Worm (Caenorhabditis elegans) whole organism, L1 larva: ENCODE results near the gene Y53C12A.3.

ENCODE experiments used
- C04F5.9 ChIP-seq: sonication (generic microtip); optimal IDR thresholded peaks from 2 replicates; lab custom pipeline; 2016; ENCODE audit warnings: missing genetic modification characterization, missing compliant biosample characterization
- C34B4.2 ChIP-seq: sonication (generic microtip); optimal IDR thresholded peaks from 2 replicates; lab custom pipeline; 2017; ENCODE audit warnings: mild to moderate bottlenecking, missing genetic modification characterization, missing compliant biosample characterization
- F16B12.6 ChIP-seq: fragments of 150-350 bp; optimal IDR thresholded peaks from 2 replicates; lab custom pipeline; 2014; ENCODE audit warnings: missing biosample characterization, missing genetic modification characterization
- Y116A8C.19 ChIP-seq: sonication (generic microtip); optimal IDR thresholded peaks from 2 replicates; lab custom pipeline; 2016; ENCODE audit warnings: missing compliant biosample characterization, missing genetic modification characterization, borderline replicate concordance
- alr-1 ChIP-seq: fragments of 200-800 bp; sonication (Bioruptor generic); optimal IDR thresholded peaks from 2 replicates; lab custom pipeline; 2018; ENCODE audit warnings: borderline replicate concordance, mild to moderate bottlenecking, missing genetic modification characterization, missing compliant biosample characterization
- ama-1 ChIP-seq: fragments of 150-350 bp; optimal IDR thresholded peaks from 2 replicates; lab custom pipeline; 2014
- blmp-1 ChIP-seq: fragments of 150-350 bp; optimal IDR thresholded peaks from 2 replicates; lab custom pipeline; 2014; ENCODE audit warnings: missing biosample characterization, missing genetic modification characterization
- ceh-63 ChIP-seq: fragments of 200-800 bp; sonication (Bioruptor generic); optimal IDR thresholded peaks from 2 replicates; lab custom pipeline; 2018; ENCODE audit warnings: mild to moderate bottlenecking, missing genetic modification characterization, missing compliant biosample characterization
- ceh-88 ChIP-seq: fragments of 200-800 bp; sonication (Bioruptor generic); IDR thresholded peaks from 2 replicates; pipeline ENCODE4 v1.3.6; 2022; ENCODE audit warnings: missing genetic modification characterization, missing compliant biosample characterization
- ces-1 ChIP-seq: fragments of 150-350 bp; optimal IDR thresholded peaks from 2 replicates; lab custom pipeline; 2014; ENCODE audit warnings: missing biosample characterization, missing genetic modification reagents, missing genetic modification characterization
- dpl-1 ChIP-seq, 3 experiments: fragments of 150-350 bp in 2 of 3; sonication (generic microtip) in 1 of 3; optimal IDR thresholded peaks; 2 replicates each; lab custom pipeline; 2014 to 2017; ENCODE audit warnings: missing biosample characterization in 3 of 3, missing genetic modification characterization in 3 of 3, missing genetic modification reagents in 3 of 3
- efl-1 ChIP-seq, 4 experiments: fragments of 150-350 bp; optimal IDR thresholded peaks in 3 of 4; peaks in 1 of 4; 1 replicate in 1 of 4; 2 replicates in 3 of 4; lab custom pipeline; 2014; ENCODE audit warnings: missing biosample characterization in 2 of 4, missing genetic modification characterization in 2 of 4, missing genetic modification reagents in 2 of 4
- egl-13 ChIP-seq: sonication (generic microtip); optimal IDR thresholded peaks from 2 replicates; lab custom pipeline; 2016; ENCODE audit warnings: missing genotype, missing genetic modification reagents, missing genetic modification characterization, missing compliant biosample characterization
- elt-2 ChIP-seq: sonication (generic microtip); optimal IDR thresholded peaks from 2 replicates; lab custom pipeline; 2016; ENCODE audit warnings: missing genetic modification characterization, mild to moderate bottlenecking, inconsistent platforms, missing compliant biosample characterization, missing genetic modification reagents
- ets-5 ChIP-seq: fragments of 200-800 bp; sonication (Bioruptor generic); IDR thresholded peaks from 2 replicates; pipeline ENCODE4 v1.3.6; 2022; ENCODE audit warnings: missing genetic modification characterization, missing compliant biosample characterization
- fkh-10 ChIP-seq: sonication (generic microtip); optimal IDR thresholded peaks from 2 replicates; lab custom pipeline; 2017; ENCODE audit warnings: missing biosample characterization, missing genetic modification reagents, missing genetic modification characterization
- grh-1 ChIP-seq: fragments of 200-800 bp; sonication (Bioruptor generic); IDR thresholded peaks from 2 replicates; pipeline ENCODE4 v1.3.6; 2022; ENCODE audit warnings: missing genetic modification reagents, missing genetic modification characterization, missing compliant biosample characterization
- jun-1 ChIP-seq: fragments of 150-350 bp; optimal IDR thresholded peaks from 2 replicates; lab custom pipeline; 2014; ENCODE audit warnings: missing biosample characterization, missing genetic modification reagents, missing genetic modification characterization
- lin-15B ChIP-seq: fragments of 150-350 bp; sonication (generic microtip); optimal IDR thresholded peaks from 3 replicates; lab custom pipeline; 2014; ENCODE audit warnings: missing biosample characterization, missing genetic modification characterization
- lin-35 ChIP-seq, 2 experiments: fragments of 150-350 bp; optimal IDR thresholded peaks; 2 replicates each; lab custom pipeline; 2014; ENCODE audit warnings: missing biosample characterization in 2 of 2, missing genetic modification characterization in 2 of 2, missing genetic modification reagents in 2 of 2
- lin-39 ChIP-seq: fragments of 150-350 bp; optimal IDR thresholded peaks from 2 replicates; lab custom pipeline; 2014; ENCODE audit warnings: missing biosample characterization, missing genetic modification reagents, missing genetic modification characterization
- lir-3 ChIP-seq: sonication (generic microtip); optimal IDR thresholded peaks from 2 replicates; lab custom pipeline; 2016; ENCODE audit warnings: mild to moderate bottlenecking, missing genetic modification characterization, moderate library complexity, missing compliant biosample characterization; ENCODE audit not compliant: poor library complexity
- lsy-2 ChIP-seq, 2 experiments: fragments of 150-350 bp; optimal IDR thresholded peaks; 2 replicates each; lab custom pipeline; 2014; ENCODE audit warnings: missing biosample characterization in 2 of 2, missing genetic modification characterization in 2 of 2
- mdl-1 ChIP-seq, 2 experiments: fragments of 150-350 bp; optimal IDR thresholded peaks; 2 replicates each; lab custom pipeline; 2014 to 2017; ENCODE audit warnings: missing biosample characterization in 2 of 2, missing genetic modification characterization in 2 of 2, inconsistent platforms in 1 of 2
- mep-1 ChIP-seq: fragments of 150-350 bp; optimal IDR thresholded peaks from 2 replicates; lab custom pipeline; 2014; ENCODE audit warnings: missing biosample characterization, missing genetic modification characterization
- nhr-11 ChIP-seq: fragments of 150-350 bp; optimal IDR thresholded peaks from 2 replicates; lab custom pipeline; 2014; ENCODE audit warnings: missing biosample characterization, missing genetic modification characterization
- nhr-12 ChIP-seq: sonication (generic microtip); optimal IDR thresholded peaks from 2 replicates; lab custom pipeline; 2017; ENCODE audit warnings: missing biosample characterization, missing genetic modification characterization
- nhr-19 ChIP-seq: fragments of 200-800 bp; sonication (Bioruptor generic); conservative IDR thresholded peaks from 2 replicates; pipeline ENCODE4 v1.3.6; 2022; ENCODE audit warnings: missing genetic modification characterization, missing compliant biosample characterization
- nhr-47 ChIP-seq: sonication (generic microtip); optimal IDR thresholded peaks from 2 replicates; lab custom pipeline; 2016; ENCODE audit warnings: mild to moderate bottlenecking, missing genetic modification characterization, moderate library complexity, missing compliant biosample characterization
- nhr-71 ChIP-seq: sonication (generic microtip); optimal IDR thresholded peaks from 2 replicates; lab custom pipeline; 2016; ENCODE audit warnings: mild to moderate bottlenecking, missing genetic modification characterization, moderate library complexity, missing compliant biosample characterization
- nhr-76 ChIP-seq: sonication (generic microtip); optimal IDR thresholded peaks from 2 replicates; lab custom pipeline; 2017; ENCODE audit warnings: missing biosample characterization, missing genetic modification characterization
- pag-3 ChIP-seq: sonication (generic microtip); optimal IDR thresholded peaks from 2 replicates; lab custom pipeline; 2017; ENCODE audit warnings: missing genetic modification characterization, mild to moderate bottlenecking, missing compliant biosample characterization, antibody characterized with exemption, borderline replicate concordance; ENCODE audit not compliant: insufficient read depth
- rnt-1 ChIP-seq: sonication (generic microtip); optimal IDR thresholded peaks from 2 replicates; lab custom pipeline; 2016; ENCODE audit warnings: mild to moderate bottlenecking, missing genetic modification characterization, moderate library complexity, missing compliant biosample characterization
- snu-23 ChIP-seq: sonication (generic microtip); optimal IDR thresholded peaks from 2 replicates; lab custom pipeline; 2016; ENCODE audit warnings: missing genetic modification characterization, missing compliant biosample characterization
- sptf-1 ChIP-seq: fragments of 150-350 bp; optimal IDR thresholded peaks from 2 replicates; lab custom pipeline; 2014; ENCODE audit warnings: missing biosample characterization, missing genetic modification characterization
- swsn-7 ChIP-seq: sonication (generic microtip); optimal IDR thresholded peaks from 2 replicates; lab custom pipeline; 2016; ENCODE audit warnings: missing genetic modification characterization, missing compliant biosample characterization
- tbx-2 ChIP-seq: sonication (generic microtip); optimal IDR thresholded peaks from 2 replicates; lab custom pipeline; 2016; ENCODE audit warnings: missing genetic modification characterization, missing compliant biosample characterization
- tlp-1 ChIP-seq: fragments of 150-350 bp; optimal IDR thresholded peaks from 2 replicates; lab custom pipeline; 2014; ENCODE audit warnings: missing biosample characterization, missing genetic modification characterization
- unc-30 ChIP-seq: sonication (generic microtip); optimal IDR thresholded peaks from 2 replicates; lab custom pipeline; 2017; ENCODE audit warnings: missing biosample characterization, missing genetic modification characterization
- unc-62 ChIP-seq: fragments of 150-350 bp; optimal IDR thresholded peaks from 2 replicates; lab custom pipeline; 2014; ENCODE audit warnings: missing biosample characterization, missing genetic modification reagents, missing genetic modification characterization
- unc-86 ChIP-seq: sonication (generic microtip); optimal IDR thresholded peaks from 2 replicates; lab custom pipeline; 2016; ENCODE audit warnings: missing genetic modification characterization, missing compliant biosample characterization
- unc-98 ChIP-seq: fragments of 200-800 bp; sonication (Bioruptor generic); IDR thresholded peaks from 2 replicates; pipeline ENCODE4 v1.3.6; 2022; ENCODE audit warnings: missing genetic modification characterization, missing compliant biosample characterization
- xbp-1 ChIP-seq: sonication (generic microtip); optimal IDR thresholded peaks from 2 replicates; lab custom pipeline; 2016; ENCODE audit warnings: missing genetic modification characterization, missing compliant biosample characterization
- zag-1 ChIP-seq: fragments of 150-350 bp; optimal IDR thresholded peaks from 2 replicates; lab custom pipeline; 2014; ENCODE audit warnings: missing biosample characterization, missing genetic modification characterization
- zip-4 ChIP-seq: fragments of 200-800 bp; sonication (Bioruptor generic); optimal IDR thresholded peaks from 2 replicates; lab custom pipeline; 2018; ENCODE audit warnings: mild to moderate bottlenecking, missing genetic modification characterization, moderate library complexity, missing compliant biosample characterization
- ztf-4 ChIP-seq: fragments of 150-350 bp; optimal IDR thresholded peaks from 2 replicates; lab custom pipeline; 2014; ENCODE audit warnings: missing biosample characterization, missing genetic modification characterization

The Y53C12A.3 gene

DNA sequence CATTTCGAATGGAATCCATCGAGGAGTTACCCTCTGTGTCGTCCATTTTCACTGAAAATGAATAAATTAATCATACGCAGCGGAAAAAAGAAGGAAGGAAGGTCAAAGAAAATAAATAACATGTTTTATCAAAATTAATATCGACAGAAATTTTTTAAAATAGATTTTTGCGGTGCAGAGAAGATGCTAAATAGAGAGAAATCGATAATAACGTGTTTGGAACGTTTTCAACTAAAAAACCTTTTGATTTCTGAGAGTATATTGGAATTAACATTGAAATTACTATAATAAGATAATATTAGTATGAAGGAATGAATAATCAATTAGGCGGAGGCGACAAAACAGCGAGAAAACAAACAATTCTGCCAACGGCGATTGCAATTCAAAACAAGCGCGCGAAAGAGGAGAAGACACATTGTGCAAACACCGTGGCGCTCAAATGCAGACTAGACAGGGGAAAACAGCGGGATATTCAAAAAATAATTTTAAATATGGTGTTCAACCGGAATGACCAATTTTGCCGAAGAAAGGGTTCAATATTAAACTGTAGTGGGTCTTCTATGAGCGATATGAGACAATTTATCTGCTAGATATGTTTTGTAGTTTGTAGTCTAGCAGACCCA, 10.5 kb upstream of the Y53C12A.3 start, which contains the start of gene wee-1.3 (continued):
- TF ChIP-seq lin-15B (tag; lab: Kevin White, UChicago), result peak; percentile 73
- peak; percentile 77 for TF ChIP-seq blmp-1 (tag; lab: Kevin White, UChicago)
- peak; percentile 62 for TF ChIP-seq egl-13 (tag; lab: Kevin White, UChicago)
- peak; percentile 83 for TF ChIP-seq xbp-1 (tag; lab: Kevin White, UChicago)
- TF ChIP-seq ces-1 (GFP tag; lab: Kevin White, UChicago), result no peak
- TF ChIP-seq ceh-88, result no peak
- peak; percentile 58 for TF ChIP-seq lir-3 (tag; lab: Kevin White, UChicago)
- TF ChIP-seq jun-1 (tag; lab: Kevin White, UChicago), result peak; percentile 78
- no peak for TF ChIP-seq zag-1
- no peak for TF ChIP-seq nhr-12
- TF ChIP-seq tlp-1, result no peak
- TF ChIP-seq C34B4.2 (tag; lab: Kevin White, UChicago), result no peak
- TF ChIP-seq ceh-63 (GFP tag; lab: Kevin White, UChicago), result no peak
- TF ChIP-seq unc-62, result no peak
- no peak for TF ChIP-seq unc-30
- TF ChIP-seq nhr-76, result no peak
- peak; percentile 90 for TF ChIP-seq rnt-1 (tag; lab: Kevin White, UChicago)
- peak; percentile 83 for TF ChIP-seq swsn-7 (tag; lab: Kevin White, UChicago)
- peak; percentile 35 for TF ChIP-seq ztf-4 (tag; lab: Kevin White, UChicago)
- TF ChIP-seq Y116A8C.19, result no peak
- TF ChIP-seq fkh-10, result no peak
- TF ChIP-seq dpl-1 (GFP tag; optimal IDR thresholded peaks at IDR 0.05; lab: Kevin White, UChicago), result peak; percentile 99 to 100 (median 99)
- TF ChIP-seq nhr-19 (GFP tag; lab: Robert Waterston, UW), result peak; percentile 79
- peak; percentile 89 for TF ChIP-seq nhr-71 (tag; lab: Kevin White, UChicago)
- peak; percentile 29 for TF ChIP-seq zip-4 (GFP tag; lab: Kevin White, UChicago)
- TF ChIP-seq mdl-1 (tag; optimal IDR thresholded peaks at IDR 0.05; lab: Kevin White, UChicago), result peak in 1 of 2 experiments; percentile 77
- TF ChIP-seq unc-98 (GFP tag; lab: Robert Waterston, UW), result no peak
- peak; percentile 99 for TF ChIP-seq F16B12.6 (tag; lab: Kevin White, UChicago)
- TF ChIP-seq pag-3, result peak; percentile 1
- no peak for TF ChIP-seq sptf-1 (tag; lab: Kevin White, UChicago)
- peak; percentile 82 for TF ChIP-seq tbx-2 (tag; lab: Kevin White, UChicago)
- TF ChIP-seq ets-5, result no peak
- peak; percentile 72 for TF ChIP-seq unc-86 (tag; lab: Kevin White, UChicago)
- peak; percentile 7 for TF ChIP-seq elt-2 (tag; lab: Kevin White, UChicago)
- TF ChIP-seq C04F5.9 (tag; lab: Kevin White, UChicago), result peak; percentile 81
- peak; percentile 60 for TF ChIP-seq nhr-11 (tag; lab: Kevin White, UChicago)
- peak; percentile 58 for TF ChIP-seq lin-39 (tag; lab: Kevin White, UChicago)
- TF ChIP-seq grh-1 (GFP tag; lab: Robert Waterston, UW), result peak; percentile 62
- TF ChIP-seq alr-1 (tag; lab: Kevin White, UChicago), result no peak
- no peak for TF ChIP-seq ama-1 (lab: Kevin White, UChicago)
- TF ChIP-seq, all 84 proteins: peak for 55

DNA sequence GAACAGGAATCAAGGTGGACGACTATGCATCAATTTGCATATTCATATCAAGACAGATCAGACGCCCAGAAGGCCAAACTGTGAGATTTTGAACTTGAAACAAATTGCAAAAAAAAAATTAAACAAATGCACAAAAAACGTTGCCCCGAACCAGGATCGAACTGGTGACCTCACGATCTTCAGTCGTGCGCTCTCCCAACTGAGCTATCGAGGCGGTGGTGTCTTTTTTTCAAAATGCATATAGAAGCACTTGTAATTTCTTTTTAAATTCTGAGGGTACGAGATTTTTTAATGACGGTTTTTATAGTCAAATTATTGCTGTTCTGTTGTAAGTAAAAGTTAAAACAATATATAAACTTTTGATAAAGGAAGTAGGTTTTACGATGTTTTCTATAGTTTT, 7.0 kb upstream of the Y53C12A.3 start:
- TF ChIP-seq nhr-19 (GFP tag; lab: Robert Waterston, UW), result no peak
- TF ChIP-seq snu-23 (GFP tag; lab: Kevin White, UChicago), result peak; percentile 8
- no peak for TF ChIP-seq C04F5.9 (tag; lab: Kevin White, UChicago)
- TF ChIP-seq dpl-1 (GFP tag; optimal IDR thresholded peaks at IDR 0.05; lab: Kevin White, UChicago), result peak in 2 of 3 experiments; percentile 3 to 18
- peak in 1 of 2 experiments; percentile 27 for TF ChIP-seq efl-1 (optimal IDR thresholded peaks at IDR 0.05; lab: Kevin White, UChicago)
- TF ChIP-seq efl-1 (GFP tag; optimal IDR thresholded peaks at IDR 0.05 in 1 of 2; lab: Kevin White, UChicago), result peak in 1 of 2 experiments; percentile 24
- TF ChIP-seq lsy-2 (tag; optimal IDR thresholded peaks at IDR 0.05; lab: Kevin White, UChicago), result peak; percentile 14 to 18
- no peak for TF ChIP-seq lin-39 (tag; lab: Kevin White, UChicago)
- TF ChIP-seq nhr-47 (tag; lab: Kevin White, UChicago), result no peak
- peak in 1 of 2 experiments; percentile 55 for TF ChIP-seq lin-35 (GFP tag; optimal IDR thresholded peaks at IDR 0.05; lab: Kevin White, UChicago)
- peak; percentile 12 for TF ChIP-seq nhr-71 (tag; lab: Kevin White, UChicago)
- TF ChIP-seq mep-1 (tag; lab: Kevin White, UChicago), result no peak
- TF ChIP-seq C34B4.2 (tag; lab: Kevin White, UChicago), result no peak
- TF ChIP-seq unc-98 (GFP tag; lab: Robert Waterston, UW), result no peak
